Fruit fly (Drosophila melanogaster): Measurements from ENCODE around the gene Smr.
A peak's percentile ranks its signal among the peaks of the same experiment; 100 is the strongest.

Gene Smr

dm6 chrX:12727642-12728228 lies 14.7 kb downstream of the Smr start (continued):
- TF ChIP-seq BtbVII (GFP tag; optimal IDR thresholded peaks at IDR 0.05) (no peak), Oaz (GFP tag; IDR thresholded peaks at IDR 0.05) (no peak), dan (GFP tag; IDR thresholded peaks at IDR 0.05) (no peak), D19B (GFP tag; optimal IDR thresholded peaks at IDR 0.05) (no peak), nom (GFP tag; optimal IDR thresholded peaks at IDR 0.05) (peak; percentile 46), so (GFP tag; IDR thresholded peaks at IDR 0.05) (0 out of 3 replicates have a peak, but pooled peaks have one; percentile 28), luna (GFP tag; optimal IDR thresholded peaks at IDR 0.05) (no peak), peb (GFP tag; IDR thresholded peaks at IDR 0.05) (no peak), CG6765 (GFP tag; optimal IDR thresholded peaks at IDR 0.05) (no peak), ssp (GFP tag; IDR thresholded peaks at IDR 0.05) (no peak), CG10979 (tag; optimal IDR thresholded peaks at IDR 0.05) (no peak), twi (tag; optimal IDR thresholded peaks at IDR 0.05) (peak; percentile 85), CG31365 (tag; optimal IDR thresholded peaks at IDR 0.05) (no peak), zen (tag; optimal IDR thresholded peaks at IDR 0.05) (peak; percentile 19), usp (GFP tag; optimal IDR thresholded peaks at IDR 0.05) (no peak), sima (GFP tag; optimal IDR thresholded peaks at IDR 0.05) (no peak), Hr78 (GFP tag; optimal IDR thresholded peaks at IDR 0.05) (peak in 1 of 2 experiments; percentile 27), CG11696 (GFP tag; IDR thresholded peaks at IDR 0.05) (no peak), Sox102F (GFP tag; optimal IDR thresholded peaks at IDR 0.05) (no peak), CG10366 (GFP tag; IDR thresholded peaks at IDR 0.05) (no peak), Sin3A (optimal IDR thresholded peaks at IDR 0.05) (no peak), gce (GFP tag; IDR thresholded peaks at IDR 0.05) (no peak), inv (GFP tag; IDR thresholded peaks at IDR 0.05; ENCODE audit: partially characterized antibody) (no peak), HLHmδ (GFP tag; optimal IDR thresholded peaks at IDR 0.05) (no peak), CG17385 (GFP tag; optimal IDR thresholded peaks at IDR 0.05) (no peak), Sox100B (GFP tag; optimal IDR thresholded peaks at IDR 0.05) (no peak), slou (GFP tag; optimal IDR thresholded peaks at IDR 0.05) (no peak), cg (GFP tag; optimal IDR thresholded peaks at IDR 0.05) (peak; percentile 61), vnd (GFP tag; IDR thresholded peaks at IDR 0.05; ENCODE audit: partially characterized antibody) (no peak), CG6854 (GFP tag; optimal IDR thresholded peaks at IDR 0.05) (no peak), CG3995 (GFP tag; optimal IDR thresholded peaks at IDR 0.05) (no peak), nerfin-1 (tag; optimal IDR thresholded peaks at IDR 0.05) (no peak), CG4820 (GFP tag; optimal IDR thresholded peaks at IDR 0.05) (no peak), br (optimal IDR thresholded peaks at IDR 0.05) (no peak), oc (tag; optimal IDR thresholded peaks at IDR 0.05) (no peak), CG15011 (GFP tag; optimal IDR thresholded peaks at IDR 0.05) (no peak), ERR (GFP tag; optimal IDR thresholded peaks at IDR 0.05) (no peak), CG16779 (GFP tag; IDR thresholded peaks at IDR 0.05) (no peak), sens (GFP tag) (peak; percentile 40), ara (GFP tag; IDR thresholded peaks at IDR 0.05) (no peak), CG17568 (GFP tag; optimal IDR thresholded peaks at IDR 0.05) (no peak), CG13287 (GFP tag; IDR thresholded peaks at IDR 0.05; ENCODE audit: partially characterized antibody) (no peak), CG1602 (GFP tag; optimal IDR thresholded peaks at IDR 0.05) (no peak), Dbx (GFP tag; IDR thresholded peaks at IDR 0.05) (no peak), crol (GFP tag; IDR thresholded peaks at IDR 0.05) (peak; percentile 72), fd96Cb (tag; optimal IDR thresholded peaks at IDR 0.05) (no peak), onecut (GFP tag; IDR thresholded peaks at IDR 0.05) (no peak), esg (GFP tag; conservative IDR thresholded peaks at IDR 0.05) (no peak), ftz-f1 (GFP tag; optimal IDR thresholded peaks at IDR 0.05) (peak; percentile 50), CG13624 (GFP tag; optimal IDR thresholded peaks at IDR 0.05) (no peak), CG5180 (GFP tag; optimal IDR thresholded peaks at IDR 0.05) (peak; percentile 78), Adf1 (GFP tag; IDR thresholded peaks at IDR 0.05) (peak; percentile 92)
